Fruit fly (Drosophila melanogaster): Measurements from ENCODE around the gene CG32638.

The CG32638 gene

dm6 chrX:13089920-13090655 lies 38.5 kb downstream of the CG32638 start, which contains the start of gene hep (continued):
- TF ChIP-seq CG15479 (GFP tag; optimal IDR thresholded peaks at IDR 0.05) (no peak), Lhr (GFP tag; optimal IDR thresholded peaks at IDR 0.05) (no peak), Fer1 (GFP tag; optimal IDR thresholded peaks at IDR 0.05) (no peak), CG4707 (GFP tag; optimal IDR thresholded peaks at IDR 0.05) (no peak), CG6791 (GFP tag; IDR thresholded peaks at IDR 0.05; ENCODE audit: partially characterized antibody) (peak; percentile 92), CG33557 (GFP tag; optimal IDR thresholded peaks at IDR 0.05) (no peak), CG3847 (GFP tag; IDR thresholded peaks at IDR 0.05) (0 out of 2 replicates have a peak, but pooled peaks have one; percentile 17), CG17802 (tag; optimal IDR thresholded peaks at IDR 0.05) (no peak), ssp (GFP tag; IDR thresholded peaks at IDR 0.05) (no peak), CG3281 (GFP tag; optimal IDR thresholded peaks at IDR 0.05) (no peak), ato (GFP tag; IDR thresholded peaks at IDR 0.05; ENCODE audit: partially characterized antibody) (peak; percentile 81), CG12155 (GFP tag; optimal IDR thresholded peaks at IDR 0.05) (no peak), grau (tag; optimal IDR thresholded peaks at IDR 0.05) (no peak), Atf6 (GFP tag; IDR thresholded peaks at IDR 0.05) (no peak), insv (GFP tag; optimal IDR thresholded peaks at IDR 0.05) (no peak), CG14014 (GFP tag; IDR thresholded peaks at IDR 0.05) (no peak), CG11723 (GFP tag; optimal IDR thresholded peaks at IDR 0.05) (no peak), pfk (GFP tag; optimal IDR thresholded peaks at IDR 0.05) (no peak), sens (GFP tag) (peak; percentile 58), Neu2 (GFP tag; optimal IDR thresholded peaks at IDR 0.05; ENCODE audit: borderline replicate concordance) (no peak), fd96Cb (tag; optimal IDR thresholded peaks at IDR 0.05) (no peak), CG5953 (GFP tag; IDR thresholded peaks at IDR 0.05) (no peak), CG2875 (GFP tag; optimal IDR thresholded peaks at IDR 0.05) (no peak), sd (tag; optimal IDR thresholded peaks at IDR 0.05) (no peak), CkIIα-i1 (GFP tag; IDR thresholded peaks at IDR 0.05) (no peak), hth (optimal IDR thresholded peaks at IDR 0.05) (no peak), CG18599 (GFP tag; optimal IDR thresholded peaks at IDR 0.05) (no peak), CG34376 (GFP tag; optimal IDR thresholded peaks at IDR 0.05) (no peak), CG12299 (tag; optimal IDR thresholded peaks at IDR 0.05) (no peak), br (optimal IDR thresholded peaks at IDR 0.05) (no peak), Rx (GFP tag; IDR thresholded peaks at IDR 0.05) (no peak), CG2712 (tag; optimal IDR thresholded peaks at IDR 0.05) (no peak), vnd (GFP tag; IDR thresholded peaks at IDR 0.05; ENCODE audit: partially characterized antibody) (peak; percentile 85), Dbx (GFP tag; IDR thresholded peaks at IDR 0.05) (no peak), nau (GFP tag; optimal IDR thresholded peaks at IDR 0.05) (peak; percentile 8), hbn (GFP tag; IDR thresholded peaks at IDR 0.05; ENCODE audit: partially characterized antibody) (peak; percentile 72), ken (GFP tag; IDR thresholded peaks at IDR 0.05) (no peak), Bgb (GFP tag; IDR thresholded peaks at IDR 0.05; ENCODE audit: partially characterized antibody) (peak; percentile 86), CG8281 (tag; optimal IDR thresholded peaks at IDR 0.05) (no peak), CG2129 (GFP tag; IDR thresholded peaks at IDR 0.05; ENCODE audit: partially characterized antibody) (peak; percentile 57), pan (optimal IDR thresholded peaks at IDR 0.05) (no peak), pan (GFP tag; optimal IDR thresholded peaks at IDR 0.05 in 1 of 2, IDR thresholded peaks at IDR 0.05 in 1 of 2) (no peak), jigr1 (GFP tag; IDR thresholded peaks at IDR 0.05) (no peak), ewg (GFP tag; optimal IDR thresholded peaks at IDR 0.05) (no peak), Dad (GFP tag; optimal IDR thresholded peaks at IDR 0.05) (no peak), HLH4C (GFP tag; IDR thresholded peaks at IDR 0.05; ENCODE audit: partially characterized antibody) (peak; percentile 86), crp (GFP tag; optimal IDR thresholded peaks at IDR 0.05) (no peak), dpn (GFP tag; optimal IDR thresholded peaks at IDR 0.05) (no peak), CG15601 (tag; optimal IDR thresholded peaks at IDR 0.05) (no peak)
